Worm (Caenorhabditis elegans) whole organism, late embryonic: ENCODE measurements around the gene C14B4.2.

Source experiments
- F13H6.1 ChIP-seq: sonication (generic microtip); optimal IDR thresholded peaks from 2 replicates; lab custom pipeline; 2016; ENCODE audit warnings: missing genetic modification characterization, missing compliant biosample characterization
- K09A11.1 ChIP-seq: sonication (generic microtip); optimal IDR thresholded peaks from 2 replicates; lab custom pipeline; 2017; ENCODE audit warnings: antibody characterized with exemption, mild to moderate bottlenecking, missing genetic modification characterization, missing compliant biosample characterization; ENCODE audit not compliant: insufficient read depth
- ama-1 ChIP-seq: fragments of 150-350 bp; optimal IDR thresholded peaks from 2 replicates; lab custom pipeline; 2014
- elt-2 ChIP-seq: sonication (generic microtip); optimal IDR thresholded peaks from 2 replicates; lab custom pipeline; 2016; ENCODE audit warnings: missing genetic modification reagents, missing genetic modification characterization, missing compliant biosample characterization
- fkh-10 ChIP-seq: fragments of 150-350 bp; optimal IDR thresholded peaks from 2 replicates; lab custom pipeline; 2014; ENCODE audit warnings: missing biosample characterization, missing genetic modification reagents, missing genetic modification characterization
- gmeb-2 ChIP-seq: sonication (generic microtip); optimal IDR thresholded peaks from 2 replicates; lab custom pipeline; 2016; ENCODE audit warnings: missing genetic modification characterization, inconsistent platforms, missing compliant biosample characterization
- hlh-30 ChIP-seq: sonication (generic microtip); optimal IDR thresholded peaks from 2 replicates; lab custom pipeline; 2017; ENCODE audit warnings: antibody characterized with exemption, missing genetic modification characterization, missing compliant biosample characterization; ENCODE audit not compliant: insufficient read depth
- nfya-1 ChIP-seq: sonication (generic microtip); optimal IDR thresholded peaks from 2 replicates; lab custom pipeline; 2017; ENCODE audit warnings: missing genetic modification characterization, mild to moderate bottlenecking, missing compliant biosample characterization, antibody characterized with exemption, moderate library complexity
- nhr-11 ChIP-seq: fragments of 150-350 bp; optimal IDR thresholded peaks from 2 replicates; lab custom pipeline; 2014; ENCODE audit warnings: missing biosample characterization, missing genetic modification characterization
- pha-4 ChIP-seq: fragments of 150-350 bp; optimal IDR thresholded peaks from 2 replicates; lab custom pipeline; 2018; ENCODE audit warnings: missing biosample characterization, missing genetic modification reagents, missing genetic modification characterization
- rnt-1 ChIP-seq: sonication (generic microtip); optimal IDR thresholded peaks from 2 replicates; lab custom pipeline; 2016; ENCODE audit warnings: missing genetic modification characterization, missing compliant biosample characterization
- unc-3 ChIP-seq, 2 experiments: fragments of 200-800 bp in 1 of 2; sonication (Bioruptor generic) in 1 of 2; sonication (generic microtip) in 1 of 2; conservative IDR thresholded peaks in 1 of 2; optimal IDR thresholded peaks in 1 of 2; 2 replicates each; pipeline versions ENCODE4 v1.3.6 to Lab custom; 2016 to 2022; ENCODE audit warnings: missing compliant biosample characterization in 2 of 2, missing genetic modification characterization in 2 of 2, missing genetic modification reagents in 1 of 2
- unc-86 ChIP-seq: sonication (generic microtip); optimal IDR thresholded peaks from 2 replicates; lab custom pipeline; 2016; ENCODE audit warnings: missing genetic modification characterization, missing compliant biosample characterization

DNA sequence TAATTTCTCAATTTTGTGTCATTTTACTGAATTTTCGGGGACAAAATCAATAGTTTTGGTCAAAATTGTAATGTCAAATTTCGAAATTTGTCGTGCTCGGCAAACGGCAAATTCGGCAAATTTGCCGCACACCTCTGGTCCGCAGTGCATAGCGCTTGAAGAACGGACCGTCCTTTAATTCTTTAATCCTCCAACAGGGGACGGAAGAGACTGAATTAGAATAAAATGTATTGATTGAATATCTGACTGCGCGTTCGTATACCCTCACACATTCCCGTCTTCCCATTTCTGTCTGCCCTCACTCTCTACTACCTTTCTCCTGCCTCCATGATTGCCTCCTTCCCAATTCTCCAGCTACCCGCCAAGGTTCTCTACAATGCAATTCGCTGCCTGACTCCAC is 63.2 kb downstream of the C14B4.2 start, which contains the start of gene F55C9.14:
- TF ChIP-seq hlh-30 (tag; lab: Kevin White, UChicago), result no peak
- no peak for TF ChIP-seq F13H6.1 (tag; lab: Kevin White, UChicago)
- TF ChIP-seq K09A11.1 (tag; lab: Kevin White, UChicago), result no peak
- TF ChIP-seq unc-86 (tag; lab: Kevin White, UChicago), result no peak
- TF ChIP-seq pha-4, result no peak
- no peak for TF ChIP-seq rnt-1 (tag; lab: Kevin White, UChicago)
- TF ChIP-seq unc-3 (GFP tag; conservative IDR thresholded peaks at IDR 0.05; lab: Robert Waterston, UW), result no peak
- TF ChIP-seq unc-3 (tag; optimal IDR thresholded peaks at IDR 0.05; lab: Kevin White, UChicago), result no peak
- no peak for TF ChIP-seq elt-2 (tag; lab: Kevin White, UChicago)
- TF ChIP-seq nfya-1, result no peak
- no peak for TF ChIP-seq fkh-10 (GFP tag; lab: Kevin White, UChicago)
- TF ChIP-seq gmeb-2 (tag; lab: Kevin White, UChicago), result no peak
- no peak for TF ChIP-seq nhr-11
- TF ChIP-seq ama-1 (lab: Kevin White, UChicago), result no peak
